Worm (Caenorhabditis elegans) whole organism, L3 larva: ENCODE measurements around the gene nrde-2.

Source experiments
- elt-2 ChIP-seq: sonication (generic microtip); optimal IDR thresholded peaks from 2 replicates; lab custom pipeline; 2016; ENCODE audit warnings: missing genetic modification reagents, mild to moderate bottlenecking, missing genetic modification characterization, missing compliant biosample characterization
- pha-4 ChIP-seq: fragments of 150-350 bp; optimal IDR thresholded peaks from 2 replicates; lab custom pipeline; 2014; ENCODE audit warnings: missing biosample characterization, missing genetic modification reagents, missing genetic modification characterization

DNA sequence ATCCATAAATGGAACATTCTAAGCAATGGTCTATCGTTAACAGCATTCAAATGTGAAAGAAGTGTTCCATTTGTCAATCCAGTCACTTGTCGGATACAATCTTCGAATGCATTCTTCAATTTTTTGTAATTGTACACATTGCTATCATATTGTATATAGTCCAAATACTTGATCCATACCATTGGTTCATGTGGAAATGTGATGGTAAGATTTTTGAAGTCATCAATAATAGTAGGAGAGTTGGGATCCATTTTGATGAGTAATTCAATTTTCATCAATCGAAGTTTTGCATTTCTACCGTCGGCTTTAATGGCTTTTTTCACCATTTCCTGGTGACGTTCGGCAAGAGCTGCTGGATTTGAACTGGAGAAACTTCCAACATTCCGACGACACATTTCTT is 1.8 kb downstream of the nrde-2 start:
- TF ChIP-seq pha-4 (no peak), elt-2 (tag; lab: Kevin White, UChicago) (no peak)
